Worm (Caenorhabditis elegans) whole organism, L1 larva: ENCODE measurements around the gene nhr-125.

ENCODE experiments used
- C04F5.9 ChIP-seq: sonication (generic microtip); optimal IDR thresholded peaks from 2 replicates; lab custom pipeline; 2016; ENCODE audit warnings: missing genetic modification characterization, missing compliant biosample characterization
- C16A3.4 ChIP-seq: fragments of 150-350 bp; optimal IDR thresholded peaks from 2 replicates; lab custom pipeline; 2014; ENCODE audit warnings: missing biosample characterization, missing genetic modification characterization
- C34B4.2 ChIP-seq: sonication (generic microtip); optimal IDR thresholded peaks from 2 replicates; lab custom pipeline; 2017; ENCODE audit warnings: mild to moderate bottlenecking, missing genetic modification characterization, missing compliant biosample characterization
- F16B12.6 ChIP-seq: fragments of 150-350 bp; optimal IDR thresholded peaks from 2 replicates; lab custom pipeline; 2014; ENCODE audit warnings: missing biosample characterization, missing genetic modification characterization
- Y116A8C.19 ChIP-seq: sonication (generic microtip); optimal IDR thresholded peaks from 2 replicates; lab custom pipeline; 2016; ENCODE audit warnings: missing compliant biosample characterization, missing genetic modification characterization, borderline replicate concordance
- aly-2 ChIP-seq: fragments of 150-350 bp; optimal IDR thresholded peaks from 2 replicates; lab custom pipeline; 2014; ENCODE audit warnings: missing biosample characterization, missing genetic modification characterization
- blmp-1 ChIP-seq: fragments of 150-350 bp; optimal IDR thresholded peaks from 2 replicates; lab custom pipeline; 2014; ENCODE audit warnings: missing biosample characterization, missing genetic modification characterization
- ceh-63 ChIP-seq: fragments of 200-800 bp; sonication (Bioruptor generic); optimal IDR thresholded peaks from 2 replicates; lab custom pipeline; 2018; ENCODE audit warnings: mild to moderate bottlenecking, missing genetic modification characterization, missing compliant biosample characterization
- ceh-90 ChIP-seq: sonication (generic microtip); optimal IDR thresholded peaks from 2 replicates; lab custom pipeline; 2016; ENCODE audit warnings: missing genetic modification characterization, missing compliant biosample characterization
- dsc-1 ChIP-seq: sonication (generic microtip); optimal IDR thresholded peaks from 2 replicates; lab custom pipeline; 2016; ENCODE audit warnings: mild to moderate bottlenecking, missing genetic modification characterization, missing compliant biosample characterization
- efl-1 ChIP-seq, 4 experiments: fragments of 150-350 bp; optimal IDR thresholded peaks in 3 of 4; peaks in 1 of 4; 1 replicate in 1 of 4; 2 replicates in 3 of 4; lab custom pipeline; 2014; ENCODE audit warnings: missing biosample characterization in 2 of 4, missing genetic modification characterization in 2 of 4, missing genetic modification reagents in 2 of 4
- efl-3 ChIP-seq: fragments of 200-800 bp; sonication (Bioruptor generic); optimal IDR thresholded peaks from 2 replicates; lab custom pipeline; 2018; ENCODE audit warnings: mild to moderate bottlenecking, missing genetic modification characterization, missing compliant biosample characterization
- egl-27 ChIP-seq, 2 experiments: fragments of 150-350 bp in 1 of 2; sonication (generic microtip); optimal IDR thresholded peaks; 3 replicates each; lab custom pipeline; 2017 to 2018; ENCODE audit warnings: missing biosample characterization in 2 of 2, missing genetic modification characterization in 2 of 2, missing genetic modification reagents in 2 of 2
- elt-2 ChIP-seq: sonication (generic microtip); optimal IDR thresholded peaks from 2 replicates; lab custom pipeline; 2016; ENCODE audit warnings: missing genetic modification characterization, mild to moderate bottlenecking, inconsistent platforms, missing compliant biosample characterization, missing genetic modification reagents
- fkh-4 ChIP-seq: sonication (generic microtip); optimal IDR thresholded peaks from 2 replicates; lab custom pipeline; 2016; ENCODE audit warnings: missing compliant biosample characterization, missing genetic modification characterization, borderline replicate concordance
- fkh-8 ChIP-seq: sonication (generic microtip); optimal IDR thresholded peaks from 2 replicates; lab custom pipeline; 2016; ENCODE audit warnings: mild to moderate bottlenecking, missing genetic modification characterization, missing compliant biosample characterization
- hlh-17 ChIP-seq: fragments of 200-800 bp; sonication (Bioruptor generic); optimal IDR thresholded peaks from 2 replicates; lab custom pipeline; 2018; ENCODE audit warnings: missing genetic modification characterization, mild to moderate bottlenecking, missing compliant biosample characterization, moderate library complexity, borderline replicate concordance
- hlh-4 ChIP-seq: sonication (generic microtip); optimal IDR thresholded peaks from 2 replicates; lab custom pipeline; 2016; ENCODE audit warnings: mild to moderate bottlenecking, missing genetic modification characterization, missing compliant biosample characterization
- hpl-2 ChIP-seq: fragments of 150-350 bp; optimal IDR thresholded peaks from 2 replicates; lab custom pipeline; 2014; ENCODE audit warnings: missing biosample characterization, missing genetic modification reagents, missing genetic modification characterization
- jun-1 ChIP-seq: fragments of 150-350 bp; optimal IDR thresholded peaks from 2 replicates; lab custom pipeline; 2014; ENCODE audit warnings: missing biosample characterization, missing genetic modification reagents, missing genetic modification characterization
- lin-13 ChIP-seq: fragments of 150-350 bp; optimal IDR thresholded peaks from 2 replicates; lab custom pipeline; 2014; ENCODE audit warnings: missing biosample characterization, missing genetic modification reagents, missing genetic modification characterization
- lin-39 ChIP-seq: fragments of 150-350 bp; optimal IDR thresholded peaks from 2 replicates; lab custom pipeline; 2014; ENCODE audit warnings: missing biosample characterization, missing genetic modification reagents, missing genetic modification characterization
- lir-3 ChIP-seq: sonication (generic microtip); optimal IDR thresholded peaks from 2 replicates; lab custom pipeline; 2016; ENCODE audit warnings: mild to moderate bottlenecking, missing genetic modification characterization, moderate library complexity, missing compliant biosample characterization; ENCODE audit not compliant: poor library complexity
- lsy-2 ChIP-seq, 2 experiments: fragments of 150-350 bp; optimal IDR thresholded peaks; 2 replicates each; lab custom pipeline; 2014; ENCODE audit warnings: missing biosample characterization in 2 of 2, missing genetic modification characterization in 2 of 2
- mab-9 ChIP-seq: fragments of 200-800 bp; sonication (Bioruptor generic); IDR thresholded peaks from 2 replicates; pipeline ENCODE4 v1.3.6; 2022; ENCODE audit warnings: missing genetic modification reagents, missing genetic modification characterization, missing compliant biosample characterization
- mdl-1 ChIP-seq, 2 experiments: fragments of 150-350 bp; optimal IDR thresholded peaks; 2 replicates each; lab custom pipeline; 2014 to 2017; ENCODE audit warnings: missing biosample characterization in 2 of 2, missing genetic modification characterization in 2 of 2, inconsistent platforms in 1 of 2
- nhr-12 ChIP-seq: sonication (generic microtip); optimal IDR thresholded peaks from 2 replicates; lab custom pipeline; 2017; ENCODE audit warnings: missing biosample characterization, missing genetic modification characterization
- nhr-19 ChIP-seq: fragments of 200-800 bp; sonication (Bioruptor generic); conservative IDR thresholded peaks from 2 replicates; pipeline ENCODE4 v1.3.6; 2022; ENCODE audit warnings: missing genetic modification characterization, missing compliant biosample characterization
- nhr-20 ChIP-seq: sonication (generic microtip); optimal IDR thresholded peaks from 2 replicates; lab custom pipeline; 2016; ENCODE audit warnings: mild to moderate bottlenecking, missing genetic modification characterization, missing compliant biosample characterization
- nhr-237 ChIP-seq: fragments of 150-350 bp; optimal IDR thresholded peaks from 2 replicates; lab custom pipeline; 2014; ENCODE audit warnings: missing biosample characterization, missing genetic modification characterization
- nhr-47 ChIP-seq: sonication (generic microtip); optimal IDR thresholded peaks from 2 replicates; lab custom pipeline; 2016; ENCODE audit warnings: mild to moderate bottlenecking, missing genetic modification characterization, moderate library complexity, missing compliant biosample characterization
- nhr-71 ChIP-seq: sonication (generic microtip); optimal IDR thresholded peaks from 2 replicates; lab custom pipeline; 2016; ENCODE audit warnings: mild to moderate bottlenecking, missing genetic modification characterization, moderate library complexity, missing compliant biosample characterization
- nhr-76 ChIP-seq: sonication (generic microtip); optimal IDR thresholded peaks from 2 replicates; lab custom pipeline; 2017; ENCODE audit warnings: missing biosample characterization, missing genetic modification characterization
- nhr-84 ChIP-seq: sonication (generic microtip); optimal IDR thresholded peaks from 2 replicates; lab custom pipeline; 2017; ENCODE audit warnings: missing biosample characterization, missing genetic modification characterization
- nhr-85 ChIP-seq: sonication (generic microtip); peaks from one replicate; lab custom pipeline; 2016; ENCODE audit warnings: missing genetic modification characterization, inconsistent platforms, missing compliant biosample characterization
- nhr-90 ChIP-seq: sonication (generic microtip); optimal IDR thresholded peaks from 2 replicates; lab custom pipeline; 2016; ENCODE audit warnings: mild to moderate bottlenecking, missing genetic modification characterization, missing compliant biosample characterization; ENCODE audit not compliant: poor library complexity
- pqm-1 ChIP-seq: sonication (generic microtip); optimal IDR thresholded peaks from 3 replicates; lab custom pipeline; 2017; ENCODE audit warnings: missing biosample characterization, missing genetic modification characterization
- skn-1 ChIP-seq: fragments of 150-350 bp; optimal IDR thresholded peaks from 2 replicates; lab custom pipeline; 2014; ENCODE audit warnings: missing biosample characterization, missing genetic modification characterization
- snpc-4 ChIP-seq: fragments of 150-350 bp; optimal IDR thresholded peaks from 2 replicates; lab custom pipeline; 2014; ENCODE audit warnings: missing biosample characterization, missing genetic modification characterization
- snu-23 ChIP-seq: sonication (generic microtip); optimal IDR thresholded peaks from 2 replicates; lab custom pipeline; 2016; ENCODE audit warnings: missing genetic modification characterization, missing compliant biosample characterization
- sox-4 ChIP-seq: sonication (generic microtip); optimal IDR thresholded peaks from 2 replicates; lab custom pipeline; 2016; ENCODE audit warnings: missing genetic modification characterization, missing compliant biosample characterization
- sup-37 ChIP-seq: fragments of 200-800 bp; sonication (Bioruptor generic); optimal IDR thresholded peaks from 2 replicates; lab custom pipeline; 2018; ENCODE audit warnings: mild to moderate bottlenecking, missing genetic modification characterization, missing compliant biosample characterization
- tbx-2 ChIP-seq: sonication (generic microtip); optimal IDR thresholded peaks from 2 replicates; lab custom pipeline; 2016; ENCODE audit warnings: missing genetic modification characterization, missing compliant biosample characterization
- unc-130 ChIP-seq: fragments of 150-350 bp; optimal IDR thresholded peaks from 2 replicates; lab custom pipeline; 2017; ENCODE audit warnings: missing biosample characterization, missing genetic modification characterization, inconsistent platforms
- unc-62 ChIP-seq: fragments of 150-350 bp; optimal IDR thresholded peaks from 2 replicates; lab custom pipeline; 2014; ENCODE audit warnings: missing biosample characterization, missing genetic modification reagents, missing genetic modification characterization
- unc-98 ChIP-seq: fragments of 200-800 bp; sonication (Bioruptor generic); IDR thresholded peaks from 2 replicates; pipeline ENCODE4 v1.3.6; 2022; ENCODE audit warnings: missing genetic modification characterization, missing compliant biosample characterization
- vab-15 ChIP-seq: sonication (generic microtip); optimal IDR thresholded peaks from 2 replicates; lab custom pipeline; 2017; ENCODE audit warnings: missing genotype, mild to moderate bottlenecking, missing genetic modification characterization, missing compliant biosample characterization
- xbp-1 ChIP-seq: sonication (generic microtip); optimal IDR thresholded peaks from 2 replicates; lab custom pipeline; 2016; ENCODE audit warnings: missing genetic modification characterization, missing compliant biosample characterization
- zag-1 ChIP-seq: fragments of 150-350 bp; optimal IDR thresholded peaks from 2 replicates; lab custom pipeline; 2014; ENCODE audit warnings: missing biosample characterization, missing genetic modification characterization
- zip-4 ChIP-seq: fragments of 200-800 bp; sonication (Bioruptor generic); optimal IDR thresholded peaks from 2 replicates; lab custom pipeline; 2018; ENCODE audit warnings: mild to moderate bottlenecking, missing genetic modification characterization, moderate library complexity, missing compliant biosample characterization
- ztf-11 ChIP-seq, 2 experiments: sonication (generic microtip); optimal IDR thresholded peaks; 2 replicates each; lab custom pipeline; 2016 to 2017; ENCODE audit warnings: missing genetic modification characterization in 2 of 2, missing biosample characterization in 1 of 2, missing compliant biosample characterization in 1 of 2
- ztf-4 ChIP-seq: fragments of 150-350 bp; optimal IDR thresholded peaks from 2 replicates; lab custom pipeline; 2014; ENCODE audit warnings: missing biosample characterization, missing genetic modification characterization

nhr-125 gene

DNA sequence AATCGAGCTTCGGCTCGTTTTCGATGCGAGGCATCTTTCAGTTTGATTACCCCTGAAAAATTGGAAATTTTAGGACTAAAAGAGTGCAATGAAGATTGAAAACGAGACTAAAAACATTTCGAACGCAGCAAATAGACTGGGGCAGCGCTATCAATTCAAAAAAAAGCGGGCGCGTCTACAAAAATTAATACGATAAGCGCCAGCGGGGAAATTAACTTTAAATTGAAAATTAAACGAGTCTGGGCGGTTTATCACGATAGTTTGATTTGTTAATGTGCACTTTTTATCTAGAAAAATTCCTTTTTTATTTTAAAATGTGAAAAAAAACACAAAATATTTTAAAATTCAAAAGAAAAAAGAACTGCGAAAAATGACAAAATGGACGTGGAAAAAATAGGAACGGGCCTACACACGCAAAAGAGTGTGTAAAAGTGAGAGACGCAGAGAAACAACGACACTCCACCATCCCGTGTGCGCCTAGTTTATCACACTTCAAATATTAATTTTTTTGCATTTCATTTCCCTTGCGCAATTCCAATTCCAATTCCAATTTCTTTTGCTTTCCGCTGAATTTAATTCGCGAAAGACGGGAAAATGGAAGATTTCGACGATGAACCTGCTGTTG lies 46.1 kb upstream of the nhr-125 start, which contains the start of the genes gmpr-1 and fipp-1 (continued):
- TF ChIP-seq nhr-237 (tag; lab: Kevin White, UChicago) (no peak), C04F5.9 (tag; lab: Kevin White, UChicago) (no peak), aly-2 (no peak), blmp-1 (tag; lab: Kevin White, UChicago) (peak; percentile 33), snu-23 (GFP tag; lab: Kevin White, UChicago) (peak; percentile 86), ztf-11 (tag; optimal IDR thresholded peaks at IDR 0.05; lab: Kevin White, UChicago) (no peak), nhr-90 (tag; lab: Kevin White, UChicago) (peak; percentile 78), hpl-2 (GFP tag; lab: Kevin White, UChicago) (no peak), nhr-20 (tag; lab: Kevin White, UChicago) (peak; percentile 69), zip-4 (GFP tag; lab: Kevin White, UChicago) (peak; percentile 21), nhr-12 (no peak), ceh-90 (tag; lab: Kevin White, UChicago) (no peak), lin-13 (GFP tag; lab: Kevin White, UChicago) (no peak), jun-1 (tag; lab: Kevin White, UChicago) (peak; percentile 33), skn-1 (tag; lab: Kevin White, UChicago) (peak; percentile 54), snpc-4 (tag; lab: Kevin White, UChicago) (no peak), C34B4.2 (tag; lab: Kevin White, UChicago) (no peak), fkh-8 (peak; percentile 1), hlh-17 (GFP tag; lab: Kevin White, UChicago) (no peak), tbx-2 (tag; lab: Kevin White, UChicago) (peak; percentile 71), efl-3 (GFP tag; lab: Kevin White, UChicago) (no peak), sox-4 (tag; lab: Kevin White, UChicago) (no peak), nhr-84 (no peak), fkh-4 (tag; lab: Kevin White, UChicago) (no peak), nhr-85 (tag; lab: Kevin White, UChicago) (peak; percentile 82), nhr-19 (GFP tag; lab: Robert Waterston, UW) (peak; percentile 70), elt-2 (peak; percentile 22), F16B12.6 (tag; lab: Kevin White, UChicago) (peak; percentile 31), mdl-1 (tag; optimal IDR thresholded peaks at IDR 0.05; lab: Kevin White, UChicago) (peak in 1 of 2 experiments; percentile 30), mab-9 (GFP tag; lab: Robert Waterston, UW) (no peak), C16A3.4 (tag; lab: Kevin White, UChicago) (peak; percentile 55), xbp-1 (tag; lab: Kevin White, UChicago) (peak; percentile 73), unc-62 (no peak), ztf-4 (tag; lab: Kevin White, UChicago) (no peak), nhr-76 (tag; lab: Kevin White, UChicago) (no peak), pqm-1 (tag; lab: Kevin White, UChicago) (no peak), unc-130 (tag; lab: Kevin White, UChicago) (no peak), nhr-47 (peak; percentile 80), dsc-1 (tag; lab: Kevin White, UChicago) (peak; percentile 57), nhr-71 (tag; lab: Kevin White, UChicago) (peak; percentile 81), lsy-2 (tag; optimal IDR thresholded peaks at IDR 0.05; lab: Kevin White, UChicago) (peak; percentile 75 to 78), vab-15 (tag; lab: Kevin White, UChicago) (no peak), egl-27 (tag; optimal IDR thresholded peaks at IDR 0.05; lab: Kevin White, UChicago) (no peak), Y116A8C.19 (no peak), hlh-4 (no peak), zag-1 (no peak), ceh-63 (GFP tag; lab: Kevin White, UChicago) (no peak), sup-37 (GFP tag; lab: Kevin White, UChicago) (no peak), lir-3 (tag; lab: Kevin White, UChicago) (no peak), efl-1 (optimal IDR thresholded peaks at IDR 0.05; lab: Kevin White, UChicago) (peak; percentile 83 to 84), efl-1 (GFP tag; optimal IDR thresholded peaks at IDR 0.05 in 1 of 2; lab: Kevin White, UChicago) (peak; percentile 77 to 97), unc-98 (GFP tag; lab: Robert Waterston, UW) (no peak), lin-39 (peak; percentile 69)
